Fruit fly (Drosophila melanogaster) whole organism, embryonic: ENCODE results near the gene Syp.

Experiments
- ATbp ChIP-seq: fragments of 200-800 bp; sonication (Bioruptor generic); optimal IDR thresholded peaks from 2 replicates; lab custom pipeline; 2017; ENCODE audit warnings: missing biosample characterization, mild to moderate bottlenecking, missing genetic modification characterization, missing genetic modification reagents
- CG1024 ChIP-seq: fragments of 200-800 bp; sonication (Bioruptor generic); IDR thresholded peaks from 2 replicates; pipeline ENCODE4 v1.3.6; 2022; ENCODE audit warnings: missing biosample characterization, missing genetic modification characterization
- CG10543 ChIP-seq: fragments of 200-800 bp; sonication (Bioruptor generic); optimal IDR thresholded peaks from 3 replicates; lab custom pipeline; 2017; ENCODE audit warnings: missing biosample characterization, mild to moderate bottlenecking, missing genetic modification characterization, moderate library complexity
- CG13123 ChIP-seq: fragments of 200-800 bp; sonication (Bioruptor generic); optimal IDR thresholded peaks from 2 replicates; lab custom pipeline; 2016; ENCODE audit warnings: missing biosample characterization, missing genetic modification characterization
- CG13296 ChIP-seq: fragments of 200-800 bp; sonication (Bioruptor generic); optimal IDR thresholded peaks from 3 replicates; lab custom pipeline; 2018; ENCODE audit warnings: missing biosample characterization, mild to moderate bottlenecking, missing genetic modification characterization
- CG14050 ChIP-seq: fragments of 200-800 bp; sonication (Bioruptor generic); IDR thresholded peaks from 3 replicates; pipeline ENCODE4 v1.3.6; 2022; ENCODE audit warnings: missing biosample characterization, missing genetic modification characterization
- CG17385 ChIP-seq: fragments of 200-800 bp; sonication (Bioruptor generic); optimal IDR thresholded peaks from 3 replicates; lab custom pipeline; 2018; ENCODE audit warnings: missing biosample characterization, mild to moderate bottlenecking, missing genetic modification characterization
- CG1792 ChIP-seq: fragments of 200-800 bp; sonication (Bioruptor generic); optimal IDR thresholded peaks from 2 replicates; lab custom pipeline; 2016; ENCODE audit warnings: missing biosample characterization, missing genetic modification characterization
- CG18476 ChIP-seq: fragments of 200-800 bp; sonication (Bioruptor generic); optimal IDR thresholded peaks from 2 replicates; lab custom pipeline; 2016; ENCODE audit warnings: missing biosample characterization, mild to moderate bottlenecking, missing genetic modification characterization
- CG2678 ChIP-seq: fragments of 200-800 bp; sonication (Bioruptor generic); optimal IDR thresholded peaks from 3 replicates; lab custom pipeline; 2019; ENCODE audit warnings: missing biosample characterization, mild to moderate bottlenecking, missing genetic modification characterization, moderate library complexity
- CG3281 ChIP-seq: fragments of 200-800 bp; sonication (Bioruptor generic); optimal IDR thresholded peaks from 3 replicates; lab custom pipeline; 2017; ENCODE audit warnings: missing biosample characterization, mild to moderate bottlenecking, missing genetic modification characterization
- CG4730 ChIP-seq: fragments of 200-800 bp; sonication (Bioruptor generic); IDR thresholded peaks from 2 replicates; pipeline ENCODE4 v1.3.6; 2022; ENCODE audit warnings: missing biosample characterization, missing genetic modification characterization
- CG6272 ChIP-seq: fragments of 200-800 bp; sonication (Bioruptor generic); IDR thresholded peaks from 2 replicates; pipeline ENCODE4 v1.3.6; 2022; ENCODE audit warnings: missing biosample characterization, missing genetic modification characterization
- CG6654 ChIP-seq: fragments of 200-800 bp; sonication (Bioruptor generic); optimal IDR thresholded peaks from 2 replicates; lab custom pipeline; 2017; ENCODE audit warnings: missing biosample characterization, mild to moderate bottlenecking, missing genetic modification characterization
- CG6689 ChIP-seq: fragments of 200-800 bp; sonication (Bioruptor generic); IDR thresholded peaks from 2 replicates; pipeline ENCODE4 v1.3.6; 2022; ENCODE audit warnings: missing biosample characterization, missing genetic modification characterization
- CG8388 ChIP-seq: fragments of 200-800 bp; sonication (Bioruptor generic); optimal IDR thresholded peaks from 2 replicates; lab custom pipeline; 2019; ENCODE audit warnings: missing biosample characterization, mild to moderate bottlenecking, missing genetic modification characterization, moderate library complexity
- CG9609 ChIP-seq: fragments of 200-800 bp; sonication (Bioruptor generic); optimal IDR thresholded peaks from 3 replicates; lab custom pipeline; 2016; ENCODE audit warnings: missing biosample characterization, missing genetic modification characterization
- CTCF ChIP-seq: fragments of 200-800 bp; sonication (Bioruptor generic); optimal IDR thresholded peaks from 2 replicates; lab custom pipeline; 2017; ENCODE audit warnings: missing biosample characterization, mild to moderate bottlenecking, missing genetic modification characterization, moderate library complexity
- CoRest ChIP-seq: fragments of 200-800 bp; sonication (Bioruptor generic); optimal IDR thresholded peaks from 3 replicates; lab custom pipeline; 2018; ENCODE audit warnings: missing biosample characterization, mild to moderate bottlenecking, missing genetic modification characterization, moderate library complexity
- CrebB ChIP-seq: fragments of 200-800 bp; sonication (Bioruptor generic); optimal IDR thresholded peaks from 3 replicates; lab custom pipeline; 2018; ENCODE audit warnings: missing biosample characterization, mild to moderate bottlenecking, missing genetic modification characterization
- D19B ChIP-seq: fragments of 200-800 bp; sonication (Bioruptor generic); optimal IDR thresholded peaks from 2 replicates; lab custom pipeline; 2017; ENCODE audit warnings: missing biosample characterization, mild to moderate bottlenecking, missing genetic modification characterization
- Dll ChIP-seq: fragments of 200-800 bp; sonication (Bioruptor generic); IDR thresholded peaks from 4 replicates; pipeline ENCODE4 v1.3.6; 2022; ENCODE audit warnings: missing biosample characterization, missing genetic modification characterization; ENCODE audit not compliant: partially characterized antibody
- Eip74EF ChIP-seq, 2 experiments: fragments of 200-800 bp in 1 of 2; fragments of >200 bp in 1 of 2; sonication (Bioruptor generic) in 1 of 2; optimal IDR thresholded peaks; 2 replicates each; lab custom pipeline; 2017 to 2019; ENCODE audit warnings: missing biosample characterization in 2 of 2, missing genetic modification characterization in 2 of 2, mild to moderate bottlenecking in 1 of 2, moderate library complexity in 1 of 2
- Fer3 ChIP-seq: fragments of 200-800 bp; sonication (Bioruptor generic); optimal IDR thresholded peaks from 2 replicates; lab custom pipeline; 2018; ENCODE audit warnings: missing biosample characterization, mild to moderate bottlenecking, missing genetic modification characterization, moderate library complexity
- Gsc ChIP-seq: fragments of 200-800 bp; sonication (Bioruptor generic); IDR thresholded peaks from 2 replicates; pipeline ENCODE4 v1.3.6; 2022; ENCODE audit warnings: missing biosample characterization, missing genetic modification characterization
- HHEX ChIP-seq: fragments of 200-800 bp; sonication (Bioruptor generic); optimal IDR thresholded peaks from 3 replicates; lab custom pipeline; 2017; ENCODE audit warnings: missing biosample characterization, mild to moderate bottlenecking, missing genetic modification characterization, missing genetic modification reagents
- Mes4 ChIP-seq: fragments of 200-800 bp; sonication (Bioruptor generic); optimal IDR thresholded peaks from 2 replicates; lab custom pipeline; 2016; ENCODE audit warnings: missing biosample characterization, missing genetic modification characterization
- NC2α ChIP-seq: fragments of 200-800 bp; sonication (Bioruptor generic); optimal IDR thresholded peaks from 2 replicates; lab custom pipeline; 2016; ENCODE audit warnings: missing biosample characterization, missing genetic modification characterization
- Nf-YA ChIP-seq: fragments of 200-800 bp; sonication (Bioruptor generic); IDR thresholded peaks from 2 replicates; pipeline ENCODE4 v1.3.6; 2022; ENCODE audit warnings: missing biosample characterization, missing genetic modification characterization
- PHDP ChIP-seq: fragments of 200-800 bp; sonication (Bioruptor generic); optimal IDR thresholded peaks from 3 replicates; lab custom pipeline; 2018; ENCODE audit warnings: missing biosample characterization, mild to moderate bottlenecking, missing genetic modification characterization, moderate library complexity
- Six4 ChIP-seq: fragments of 200-800 bp; sonication (Bioruptor generic); optimal IDR thresholded peaks from 2 replicates; lab custom pipeline; 2016; ENCODE audit warnings: missing biosample characterization, missing genetic modification characterization
- Sox100B ChIP-seq: fragments of 200-800 bp; sonication (Bioruptor generic); optimal IDR thresholded peaks from 3 replicates; lab custom pipeline; 2018; ENCODE audit warnings: missing biosample characterization, mild to moderate bottlenecking, missing genetic modification characterization
- ara ChIP-seq: fragments of 200-800 bp; sonication (Bioruptor generic); IDR thresholded peaks from 2 replicates; pipeline ENCODE4 v1.3.6; 2022; ENCODE audit warnings: missing biosample characterization, missing genetic modification characterization
- bowl ChIP-seq: fragments of 200-800 bp; sonication (Bioruptor generic); IDR thresholded peaks from 2 replicates; pipeline ENCODE4 v1.3.6; 2022; ENCODE audit warnings: missing biosample characterization, missing genetic modification characterization
- cato ChIP-seq: fragments of 200-800 bp; sonication (Bioruptor generic); optimal IDR thresholded peaks from 2 replicates; lab custom pipeline; 2016; ENCODE audit warnings: missing biosample characterization, missing genetic modification characterization, borderline replicate concordance
- da ChIP-seq: fragments of 200-800 bp; sonication (Bioruptor generic); optimal IDR thresholded peaks from 2 replicates; lab custom pipeline; 2016; ENCODE audit warnings: missing biosample characterization, missing genetic modification characterization
- dysf ChIP-seq: fragments of 200-800 bp; sonication (Bioruptor generic); IDR thresholded peaks from 3 replicates; pipeline ENCODE4 v1.3.6; 2022; ENCODE audit warnings: missing biosample characterization, missing genetic modification characterization
- esg ChIP-seq: fragments of 200-800 bp; sonication (Bioruptor generic); conservative IDR thresholded peaks from 2 replicates; pipeline ENCODE4 v1.3.6; 2022; ENCODE audit warnings: missing biosample characterization, missing genetic modification characterization
- gcm2 ChIP-seq: fragments of 200-800 bp; sonication (Bioruptor generic); optimal IDR thresholded peaks from 2 replicates; lab custom pipeline; 2016; ENCODE audit warnings: missing biosample characterization, missing genetic modification characterization
- gro ChIP-seq: fragments of 200-800 bp; sonication (Bioruptor generic); optimal IDR thresholded peaks from 2 replicates; lab custom pipeline; 2016; ENCODE audit warnings: missing biosample characterization, missing genetic modification characterization
- ken ChIP-seq: fragments of 200-800 bp; sonication (Bioruptor generic); IDR thresholded peaks from 3 replicates; pipeline ENCODE4 v1.3.6; 2022; ENCODE audit warnings: missing biosample characterization, missing genetic modification characterization
- lbe ChIP-seq: fragments of 200-800 bp; sonication (Bioruptor generic); optimal IDR thresholded peaks from 2 replicates; lab custom pipeline; 2016; ENCODE audit warnings: missing biosample characterization, mild to moderate bottlenecking, missing genetic modification characterization
- mirr ChIP-seq: fragments of 200-800 bp; sonication (Bioruptor generic); optimal IDR thresholded peaks from 3 replicates; lab custom pipeline; 2018; ENCODE audit warnings: missing biosample characterization, mild to moderate bottlenecking, missing genetic modification characterization
- nerfin-2 ChIP-seq: fragments of 200-800 bp; sonication (Bioruptor generic); IDR thresholded peaks from 2 replicates; pipeline ENCODE4 v1.3.6; 2022; ENCODE audit warnings: missing biosample characterization, missing genetic modification characterization; ENCODE audit not compliant: partially characterized antibody
- pan ChIP-seq, 4 experiments: fragments of >200 bp in 3 of 4; fragments of 200-800 bp in 1 of 4; sonication (Bioruptor generic) in 1 of 4; optimal IDR thresholded peaks in 3 of 4; IDR thresholded peaks in 1 of 4; 2 replicates each; pipeline versions ENCODE4 v1.3.6 to Lab custom; 2017 to 2022; ENCODE audit warnings: missing biosample characterization in 2 of 4, missing genetic modification characterization in 2 of 4, mixed read lengths in 1 of 4
- run ChIP-seq: fragments of 200-800 bp; sonication (Bioruptor generic); optimal IDR thresholded peaks from 3 replicates; lab custom pipeline; 2018; ENCODE audit warnings: missing biosample characterization, mild to moderate bottlenecking, missing genetic modification characterization
- salm ChIP-seq: fragments of 200-800 bp; sonication (Bioruptor generic); optimal IDR thresholded peaks from 2 replicates; lab custom pipeline; 2018; ENCODE audit warnings: missing biosample characterization, mild to moderate bottlenecking, missing genetic modification characterization
- sens ChIP-seq: fragments of 200-800 bp; sonication (Bioruptor generic); peaks from one replicate; lab custom pipeline; 2016; ENCODE audit warnings: missing biosample characterization, missing genetic modification characterization
- so ChIP-seq: fragments of 200-800 bp; sonication (Bioruptor generic); IDR thresholded peaks from 3 replicates; pipeline ENCODE4 v1.3.6; 2022; ENCODE audit warnings: missing biosample characterization, missing genetic modification characterization
- tgo ChIP-seq: fragments of 200-800 bp; sonication (Bioruptor generic); IDR thresholded peaks from 3 replicates; pipeline ENCODE4 v1.3.6; 2022; ENCODE audit warnings: missing biosample characterization, missing genetic modification characterization

Syp gene

dm6 chr3R:20832689-20833524 lies 76.4 kb downstream of the Syp start, which contains the start of gene Synd (continued):
- no peak for TF ChIP-seq gcm2
- peak; percentile 31 for TF ChIP-seq CrebB (tag; lab: Kevin White, UChicago)
- no peak for TF ChIP-seq esg (GFP tag; lab: Robert Waterston, UW)
- TF ChIP-seq so (GFP tag; lab: Robert Waterston, UW) = no peak
- TF ChIP-seq HHEX (GFP tag; lab: Kevin White, UChicago) = no peak
- TF ChIP-seq Mes4 (GFP tag; lab: Kevin White, UChicago) = no peak
- no peak for TF ChIP-seq ATbp (GFP tag; lab: Kevin White, UChicago)
- TF ChIP-seq bowl (GFP tag; lab: Robert Waterston, UW) = no peak
- TF ChIP-seq CG6654 = no peak
- TF ChIP-seq CoRest (tag; lab: Kevin White, UChicago) = no peak
- no peak for TF ChIP-seq Six4 (GFP tag; lab: Kevin White, UChicago)
- peak; percentile 69 for TF ChIP-seq sens
- peak; percentile 27 for TF ChIP-seq mirr (GFP tag; lab: Kevin White, UChicago)
- peak; percentile 4 for TF ChIP-seq CG8388 (GFP tag; lab: Kevin White, UChicago)
- TF ChIP-seq ken (GFP tag; lab: Robert Waterston, UW) = no peak
- peak; percentile 43 for TF ChIP-seq gro
- TF ChIP-seq Dll (GFP tag; lab: Robert Waterston, UW) = no peak
- TF ChIP-seq pan (optimal IDR thresholded peaks at IDR 0.05; lab: Kevin White, UChicago) = no peak
- TF ChIP-seq pan (GFP tag; optimal IDR thresholded peaks at IDR 0.05 in 1 of 2, IDR thresholded peaks at IDR 0.05 in 1 of 2) = no peak
- TF ChIP-seq ara = no peak
- TF ChIP-seq CG1024 (GFP tag; lab: Robert Waterston, UW) = no peak
- TF ChIP-seq CG13296 (GFP tag; lab: Kevin White, UChicago) = peak; percentile 62
- no peak for TF ChIP-seq CG14050 (GFP tag; lab: Robert Waterston, UW)
- no peak for TF ChIP-seq NC2α
- TF ChIP-seq CG17385 (GFP tag; lab: Kevin White, UChicago) = peak; percentile 20
- TF ChIP-seq lbe (GFP tag; lab: Kevin White, UChicago) = no peak
- no peak for TF ChIP-seq da
- peak in 1 of 2 experiments; percentile 31 for TF ChIP-seq Eip74EF (GFP tag; optimal IDR thresholded peaks at IDR 0.05; lab: Kevin White, UChicago)
- TF ChIP-seq nerfin-2 (GFP tag; lab: Robert Waterston, UW) = no peak
- no peak for TF ChIP-seq Sox100B (GFP tag; lab: Kevin White, UChicago)
- TF ChIP-seq CG4730 = no peak
- no peak for TF ChIP-seq tgo (GFP tag; lab: Robert Waterston, UW)
- TF ChIP-seq Gsc = no peak
- TF ChIP-seq CG18476 = no peak
- TF ChIP-seq run = peak; percentile 14
- TF ChIP-seq CTCF (GFP tag; lab: Kevin White, UChicago) = no peak
- no peak for TF ChIP-seq CG9609 (GFP tag; lab: Kevin White, UChicago)
- TF ChIP-seq CG2678 (tag; lab: Kevin White, UChicago) = peak; percentile 52
- TF ChIP-seq CG6272 = no peak
- peak; percentile 68 for TF ChIP-seq CG10543 (GFP tag; lab: Kevin White, UChicago)
- TF ChIP-seq PHDP = peak; percentile 13
- TF ChIP-seq CG3281 (GFP tag; lab: Kevin White, UChicago) = peak; percentile 34
- no peak for TF ChIP-seq Nf-YA (GFP tag; lab: Robert Waterston, UW)
- no peak for TF ChIP-seq cato (GFP tag; lab: Kevin White, UChicago)
- no peak for TF ChIP-seq CG1792 (GFP tag; lab: Kevin White, UChicago)
- TF ChIP-seq salm = no peak
- TF ChIP-seq D19B (GFP tag; lab: Kevin White, UChicago) = peak; percentile 25
- no peak for TF ChIP-seq Fer3 (tag; lab: Kevin White, UChicago)
- peak; percentile 35; the same call in 1 of the 3 replicates for TF ChIP-seq dysf
- 0 out of 2 replicates have a peak, but pooled peaks have one; percentile 17 for TF ChIP-seq CG6689
- no peak for TF ChIP-seq CG13123
